Fruit fly (Drosophila melanogaster) S2 (cell line): ENCODE data around the gene CG4730.

Experiments
- CG8478 ChIP-seq: fragments of >200 bp; optimal IDR thresholded peaks from 2 replicates; lab custom pipeline; 2018
- CTCF ChIP-seq, 2 experiments: fragments of >200 bp; optimal IDR thresholded peaks; 2 replicates each; lab custom pipeline; 2018

DNA sequence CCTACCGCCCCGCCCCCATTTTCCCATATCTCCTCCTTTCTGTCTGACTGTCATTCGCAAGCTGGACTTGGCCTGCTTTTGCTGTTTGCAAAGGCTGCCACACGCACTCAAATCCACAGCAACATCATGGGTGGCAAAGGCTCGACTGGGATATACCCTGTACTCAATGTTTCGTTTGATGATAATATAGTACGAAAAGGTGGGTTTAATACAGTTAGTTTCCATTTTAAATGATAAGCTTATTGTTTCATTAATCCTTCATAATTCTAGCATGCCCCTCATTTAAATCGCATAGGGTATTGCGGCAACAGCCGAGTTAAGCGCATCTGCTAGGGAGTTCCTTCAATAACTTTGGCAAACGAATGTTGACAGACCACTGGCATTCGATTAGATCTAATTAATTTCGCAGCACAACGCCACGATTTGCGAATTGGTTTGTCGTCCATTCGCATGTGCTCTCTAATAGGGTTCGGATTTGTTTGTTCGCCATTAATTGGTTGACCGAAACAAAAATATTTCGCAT lies 15.7 kb upstream of the CG4730 start:
- TF ChIP-seq CG8478 (lab: Kevin White, UChicago): no peak
- TF ChIP-seq CTCF (optimal IDR thresholded peaks at IDR 0.05; lab: Kevin White, UChicago): no peak
